Worm (Caenorhabditis elegans) whole organism, early embryonic: Measurements from ENCODE around the gene zmp-1.

ENCODE experiments used
- B0310.2 ChIP-seq: sonication (generic microtip); optimal IDR thresholded peaks from 2 replicates; lab custom pipeline; 2016; ENCODE audit warnings: mild to moderate bottlenecking, missing genetic modification characterization, missing compliant biosample characterization
- F13C5.2 ChIP-seq: sonication (generic microtip); optimal IDR thresholded peaks from 2 replicates; lab custom pipeline; 2017; ENCODE audit warnings: mild to moderate bottlenecking, missing genetic modification characterization, inconsistent platforms, missing compliant biosample characterization
- aly-1 ChIP-seq: sonication (generic microtip); optimal IDR thresholded peaks from 2 replicates; lab custom pipeline; 2016; ENCODE audit warnings: missing genetic modification characterization, missing compliant biosample characterization
- ama-1 ChIP-seq: fragments of 150-350 bp; optimal IDR thresholded peaks from 2 replicates; lab custom pipeline; 2014
- ceh-13 ChIP-seq: fragments of 200-800 bp; sonication (Bioruptor generic); optimal IDR thresholded peaks from 2 replicates; lab custom pipeline; 2018; ENCODE audit warnings: mild to moderate bottlenecking, missing genetic modification characterization, missing compliant biosample characterization
- ceh-36 ChIP-seq: sonication (generic microtip); optimal IDR thresholded peaks from 2 replicates; lab custom pipeline; 2016; ENCODE audit warnings: missing genetic modification characterization, inconsistent platforms, missing compliant biosample characterization
- ets-7 ChIP-seq: sonication (generic microtip); optimal IDR thresholded peaks from 2 replicates; lab custom pipeline; 2016; ENCODE audit warnings: missing genotype, missing genetic modification characterization, missing compliant biosample characterization
- flt-1 ChIP-seq: fragments of 200-800 bp; sonication (Bioruptor generic); IDR thresholded peaks from 2 replicates; pipeline ENCODE4 v1.3.6; 2022; ENCODE audit warnings: missing genetic modification characterization, missing compliant biosample characterization
- hmbx-1 ChIP-seq: sonication (generic microtip); optimal IDR thresholded peaks from 2 replicates; lab custom pipeline; 2016; ENCODE audit warnings: mild to moderate bottlenecking, missing genetic modification characterization, missing compliant biosample characterization
- hmg-4 ChIP-seq: fragments of 200-800 bp; sonication (Bioruptor generic); optimal IDR thresholded peaks from 2 replicates; lab custom pipeline; 2018; ENCODE audit warnings: mild to moderate bottlenecking, missing genetic modification characterization, missing compliant biosample characterization
- hnd-1 ChIP-seq: sonication (generic microtip); optimal IDR thresholded peaks from 2 replicates; lab custom pipeline; 2016; ENCODE audit warnings: missing genetic modification characterization, missing compliant biosample characterization
- pes-1 ChIP-seq: fragments of 200-800 bp; sonication (Bioruptor generic); IDR thresholded peaks from 2 replicates; pipeline ENCODE4 v1.3.6; 2022; ENCODE audit warnings: missing genetic modification reagents, missing genetic modification characterization, missing compliant biosample characterization
- scrt-1 ChIP-seq: fragments of 200-800 bp; sonication (Bioruptor generic); IDR thresholded peaks from 2 replicates; pipeline ENCODE4 v1.3.6; 2022; ENCODE audit warnings: missing genetic modification characterization, missing compliant biosample characterization
- sea-1 ChIP-seq: fragments of 200-800 bp; sonication (Bioruptor generic); conservative IDR thresholded peaks from 2 replicates; pipeline ENCODE4 v1.3.6; 2022; ENCODE audit warnings: missing genetic modification characterization, missing compliant biosample characterization
- tbx-11 ChIP-seq: fragments of 200-800 bp; sonication (Bioruptor generic); IDR thresholded peaks from 2 replicates; pipeline ENCODE4 v1.3.6; 2022; ENCODE audit warnings: missing genetic modification characterization, missing compliant biosample characterization
- tbx-37 ChIP-seq: fragments of 200-800 bp; sonication (Bioruptor generic); conservative IDR thresholded peaks from 2 replicates; pipeline ENCODE4 v1.3.6; 2022; ENCODE audit warnings: missing genetic modification reagents, missing genetic modification characterization, missing compliant biosample characterization
- tra-4 ChIP-seq: sonication (generic microtip); optimal IDR thresholded peaks from 2 replicates; lab custom pipeline; 2017; ENCODE audit warnings: missing genetic modification characterization, missing compliant biosample characterization

Gene zmp-1

ce11 chrIII:5882823-5883222 is 49.9 kb downstream of the zmp-1 start, which contains the start of gene F01F1.14:
F01F1.14 (minus strand) TSS chrIII:5882923.
- TF ChIP-seq ceh-36 (tag; lab: Kevin White, UChicago) (no peak), pes-1 (GFP tag; lab: Robert Waterston, UW) (no peak), F13C5.2 (no peak), ets-7 (tag; lab: Kevin White, UChicago) (no peak), scrt-1 (GFP tag; lab: Robert Waterston, UW) (no peak)

- TF ChIP-seq B0310.2 (tag; lab: Kevin White, UChicago) (no peak), ama-1 (peak; percentile 14)
Measured at ce11 chrIII:5882284-5882683, 50.5 kb downstream of the zmp-1 start.

- no peak for TF ChIP-seq F13C5.2
- TF ChIP-seq pes-1 (GFP tag; lab: Robert Waterston, UW): no peak
- TF ChIP-seq ama-1: no peak
- TF ChIP-seq hmg-4: no peak
- no peak for TF ChIP-seq tbx-37 (GFP tag; lab: Robert Waterston, UW)
- no peak for TF ChIP-seq hmbx-1
- TF ChIP-seq scrt-1 (GFP tag; lab: Robert Waterston, UW): no peak
- no peak for TF ChIP-seq flt-1 (GFP tag; lab: Robert Waterston, UW)
- no peak for TF ChIP-seq ceh-36 (tag; lab: Kevin White, UChicago)
- TF ChIP-seq hnd-1 (tag; lab: Kevin White, UChicago): no peak
- TF ChIP-seq B0310.2 (tag; lab: Kevin White, UChicago): no peak
- no peak for TF ChIP-seq ceh-13 (GFP tag; lab: Kevin White, UChicago)
- TF ChIP-seq aly-1: no peak
Measured at ce11 chrIII:5879291-5879968, 53.3 kb downstream of the zmp-1 start, which contains the start of gene hpo-10. hpo-10 (plus strand) TSS chrIII:5879489.

- TF ChIP-seq tra-4 (tag; lab: Kevin White, UChicago) (no peak), ceh-13 (GFP tag; lab: Kevin White, UChicago) (no peak), aly-1 (no peak), hmg-4 (no peak), scrt-1 (GFP tag; lab: Robert Waterston, UW) (no peak), ets-7 (tag; lab: Kevin White, UChicago) (no peak), tbx-37 (GFP tag; lab: Robert Waterston, UW) (no peak), hnd-1 (tag; lab: Kevin White, UChicago) (no peak), pes-1 (GFP tag; lab: Robert Waterston, UW) (no peak), sea-1 (GFP tag; lab: Robert Waterston, UW) (no peak), ceh-36 (tag; lab: Kevin White, UChicago) (no peak), ama-1 (no peak), flt-1 (GFP tag; lab: Robert Waterston, UW) (no peak), F13C5.2 (no peak), B0310.2 (tag; lab: Kevin White, UChicago) (no peak), hmbx-1 (no peak), tbx-11 (GFP tag; lab: Robert Waterston, UW) (no peak)
Measured at ce11 chrIII:5878215-5878614, 54.5 kb downstream of the zmp-1 start, which contains the start of the genes mig-21 and F01F1.2. mig-21 (minus strand) TSS chrIII:5878380. F01F1.2 (plus strand) TSS chrIII:5878554.
